Fruit fly (Drosophila melanogaster): ENCODE measurements around the gene CG31523.
A peak's percentile ranks its signal among the peaks of the same experiment; 100 is the strongest.

The CG31523 gene

dm6 chr3R:4479038-4479988, at the start of gene CG31523 (continued):
- TF ChIP-seq CG3838 (GFP tag; optimal IDR thresholded peaks at IDR 0.05): no peak
- TF ChIP-seq wdn (GFP tag; IDR thresholded peaks at IDR 0.05): no peak
- TF ChIP-seq Trl (optimal IDR thresholded peaks at IDR 0.05): no peak
- no peak for TF ChIP-seq Trl (GFP tag; optimal IDR thresholded peaks at IDR 0.05)
- no peak for TF ChIP-seq grn (GFP tag; optimal IDR thresholded peaks at IDR 0.05)
- TF ChIP-seq CG7839 (tag; optimal IDR thresholded peaks at IDR 0.05): no peak
- TF ChIP-seq so (GFP tag; IDR thresholded peaks at IDR 0.05): no peak
- TF ChIP-seq CG9215 (GFP tag; IDR thresholded peaks at IDR 0.05): no peak
- no peak for TF ChIP-seq cad (GFP tag; optimal IDR thresholded peaks at IDR 0.05)
- TF ChIP-seq D19B (GFP tag; optimal IDR thresholded peaks at IDR 0.05): no peak
- peak; percentile 46; the same call in 1 of the 2 replicates for TF ChIP-seq E2f2 (GFP tag; IDR thresholded peaks at IDR 0.05)
- no peak for TF ChIP-seq jing (GFP tag; optimal IDR thresholded peaks at IDR 0.05)
- no peak for TF ChIP-seq CG11247 (GFP tag; IDR thresholded peaks at IDR 0.05)
- no peak for TF ChIP-seq H15 (GFP tag; IDR thresholded peaks at IDR 0.05)
- no peak for TF ChIP-seq usp (GFP tag; optimal IDR thresholded peaks at IDR 0.05)
- no peak for TF ChIP-seq unpg (GFP tag; optimal IDR thresholded peaks at IDR 0.05)
- TF ChIP-seq nerfin-2 (GFP tag; IDR thresholded peaks at IDR 0.05; ENCODE audit: partially characterized antibody): no peak
- no peak for TF ChIP-seq CG10565 (GFP tag; optimal IDR thresholded peaks at IDR 0.05)
- no peak for TF ChIP-seq Mrtf (GFP tag; IDR thresholded peaks at IDR 0.05)
- TF ChIP-seq CG13775 (GFP tag; optimal IDR thresholded peaks at IDR 0.05): no peak
- TF ChIP-seq dmrt99B (tag; optimal IDR thresholded peaks at IDR 0.05): no peak
- TF ChIP-seq Dfd (GFP tag; optimal IDR thresholded peaks at IDR 0.05): no peak
- TF ChIP-seq CG13123 (GFP tag; optimal IDR thresholded peaks at IDR 0.05): no peak
- no peak for TF ChIP-seq CG8944 (GFP tag; optimal IDR thresholded peaks at IDR 0.05)
- TF ChIP-seq Oaz (GFP tag; IDR thresholded peaks at IDR 0.05): no peak
- no peak for TF ChIP-seq tin (GFP tag; optimal IDR thresholded peaks at IDR 0.05)
- TF ChIP-seq slp2 (GFP tag; optimal IDR thresholded peaks at IDR 0.05): no peak
- no peak for TF ChIP-seq croc (GFP tag; conservative IDR thresholded peaks at IDR 0.05)
- TF ChIP-seq CG3995 (GFP tag; optimal IDR thresholded peaks at IDR 0.05): peak; percentile 67
- peak; percentile 51 for TF ChIP-seq CG2129 (GFP tag; IDR thresholded peaks at IDR 0.05; ENCODE audit: partially characterized antibody)
- no peak for TF ChIP-seq CG33213 (GFP tag; optimal IDR thresholded peaks at IDR 0.05)
- no peak for TF ChIP-seq Myb (GFP tag; optimal IDR thresholded peaks at IDR 0.05)
- TF ChIP-seq gt (GFP tag; IDR thresholded peaks at IDR 0.05): no peak
- TF ChIP-seq Sry-β (GFP tag; optimal IDR thresholded peaks at IDR 0.05): peak; percentile 100
- no peak for TF ChIP-seq CG1024 (GFP tag; IDR thresholded peaks at IDR 0.05)
- TF ChIP-seq CG6689 (GFP tag; IDR thresholded peaks at IDR 0.05): no peak
- no peak for TF ChIP-seq Ravus (GFP tag; IDR thresholded peaks at IDR 0.05)
- TF ChIP-seq NFAT (GFP tag; IDR thresholded peaks at IDR 0.05): no peak
- no peak for TF ChIP-seq hkb (optimal IDR thresholded peaks at IDR 0.05)
- no peak for TF ChIP-seq hkb (GFP tag; IDR thresholded peaks at IDR 0.05)
- 0 out of 4 replicates have a peak, but pooled peaks have one; percentile 37 for TF ChIP-seq chinmo (GFP tag; IDR thresholded peaks at IDR 0.05; ENCODE audit: partially characterized antibody)
- no peak for TF ChIP-seq CG4404 (GFP tag; IDR thresholded peaks at IDR 0.05)
- no peak for TF ChIP-seq CG14014 (GFP tag; IDR thresholded peaks at IDR 0.05)
- TF ChIP-seq CG11560 (tag; IDR thresholded peaks at IDR 0.05): no peak
- no peak for TF ChIP-seq Ets97D (GFP tag; optimal IDR thresholded peaks at IDR 0.05)
- no peak for TF ChIP-seq CG1792 (GFP tag; optimal IDR thresholded peaks at IDR 0.05)
- no peak for TF ChIP-seq wek (GFP tag; optimal IDR thresholded peaks at IDR 0.05)
- TF ChIP-seq CG8765 (GFP tag; IDR thresholded peaks at IDR 0.05): no peak
- TF ChIP-seq sisA (GFP tag; IDR thresholded peaks at IDR 0.05): no peak
- TF ChIP-seq CG17186 (GFP tag; optimal IDR thresholded peaks at IDR 0.05): no peak
- TF ChIP-seq NC2α (GFP tag; optimal IDR thresholded peaks at IDR 0.05): no peak
- no peak for TF ChIP-seq CG12219 (GFP tag; optimal IDR thresholded peaks at IDR 0.05)
